Worm (Caenorhabditis elegans): Measurements from ENCODE around the gene Y75B12B.13.

Gene Y75B12B.13

ce11 chrV:15156504-15156903 lies 37.3 kb downstream of the Y75B12B.13 start (continued):
- no peak for TF ChIP-seq tlf-1 (GFP tag; optimal IDR thresholded peaks at IDR 0.05)
- TF ChIP-seq pbrm-1 (GFP tag; IDR thresholded peaks at IDR 0.05) = peak; percentile 68; the same call in 1 of the 2 replicates
- no peak for TF ChIP-seq bed-2 (GFP tag; IDR thresholded peaks at IDR 0.05)

ce11 chrV:15153277-15153676 lies 40.5 kb downstream of the Y75B12B.13 start, which contains the start of gene srh-55:
srh-55 (plus strand) TSS chrV:15153577.
- no peak for TF ChIP-seq F10E7.11 (tag; optimal IDR thresholded peaks at IDR 0.05)
- TF ChIP-seq ztf-26 (tag; optimal IDR thresholded peaks at IDR 0.05) = no peak
- no peak for TF ChIP-seq hlh-12 (tag; optimal IDR thresholded peaks at IDR 0.05)

- TF ChIP-seq F57C9.4 (tag; optimal IDR thresholded peaks at IDR 0.05) (no peak), unc-130 (GFP tag; optimal IDR thresholded peaks at IDR 0.05) (no peak), lir-1 (GFP tag; conservative IDR thresholded peaks at IDR 0.05) (no peak), zfh-2 (GFP tag; conservative IDR thresholded peaks at IDR 0.05) (no peak)
These were observed 41.8 kb downstream of the Y75B12B.13 start for ce11 chrV:15152010-15152409.

ce11 chrV:15150661-15151060 lies 43.1 kb downstream of the Y75B12B.13 start, which contains the start of gene T09F5.2:
T09F5.2 (plus strand) TSS chrV:15150961.
- TF ChIP-seq hrde-1 (tag; optimal IDR thresholded peaks at IDR 0.05; ENCODE audit: borderline replicate concordance) = no peak

- no peak for TF ChIP-seq C06A6.2 (GFP tag; conservative IDR thresholded peaks at IDR 0.05)
- TF ChIP-seq zim-3 (tag; optimal IDR thresholded peaks at IDR 0.05) = no peak
- TF ChIP-seq efl-1 (GFP tag; optimal IDR thresholded peaks at IDR 0.05) = no peak
- no peak for TF ChIP-seq ceh-79 (tag; optimal IDR thresholded peaks at IDR 0.05)
- no peak for TF ChIP-seq ztf-25 (GFP tag; IDR thresholded peaks at IDR 0.05)
- no peak for TF ChIP-seq lin-26 (GFP tag; IDR thresholded peaks at IDR 0.05)
- TF ChIP-seq ceh-100 (GFP tag; IDR thresholded peaks at IDR 0.05) = no peak
- TF ChIP-seq ekl-4 (GFP tag; IDR thresholded peaks at IDR 0.05) = no peak
- TF ChIP-seq ceh-91 (GFP tag; IDR thresholded peaks at IDR 0.05) = no peak
- no peak for TF ChIP-seq zfh-2 (GFP tag; conservative IDR thresholded peaks at IDR 0.05)
- TF ChIP-seq F22D6.2 (tag; optimal IDR thresholded peaks at IDR 0.05) = no peak
These were observed 43.6 kb downstream of the Y75B12B.13 start for ce11 chrV:15150176-15150575.

- TF ChIP-seq nfyb-1 (GFP tag; IDR thresholded peaks at IDR 0.05) (no peak), Y95B8A.8 (GFP tag; IDR thresholded peaks at IDR 0.05) (no peak), bed-1 (GFP tag; IDR thresholded peaks at IDR 0.05) (no peak), nfya-1 (tag; optimal IDR thresholded peaks at IDR 0.05; ENCODE audit: borderline replicate concordance, insufficient read depth) (no peak), gei-17 (GFP tag; optimal IDR thresholded peaks at IDR 0.05) (no peak)
These were observed 45.0 kb downstream of the Y75B12B.13 start, which contains the start of gene T09F5.1 for ce11 chrV:15148800-15149199. T09F5.1 (plus strand) TSS chrV:15149100.

ce11 chrV:15147776-15148175 lies 46.0 kb downstream of the Y75B12B.13 start, which contains the start of gene T09F5.20:
T09F5.20 (minus strand) TSS chrV:15147876.
- TF ChIP-seq mel-28 (tag; optimal IDR thresholded peaks at IDR 0.05; ENCODE audit: borderline replicate concordance) (no peak), D2030.7 (GFP tag; IDR thresholded peaks at IDR 0.05) (no peak), zfh-2 (GFP tag; conservative IDR thresholded peaks at IDR 0.05) (no peak), Y95B8A.8 (GFP tag; IDR thresholded peaks at IDR 0.05) (no peak), K12H6.12 (tag; optimal IDR thresholded peaks at IDR 0.05) (no peak), ets-4 (GFP tag; optimal IDR thresholded peaks at IDR 0.05) (no peak), hmg-20 (GFP tag; IDR thresholded peaks at IDR 0.05) (no peak), him-1 (tag; optimal IDR thresholded peaks at IDR 0.05) (no peak), sdz-38 (tag; optimal IDR thresholded peaks at IDR 0.05) (no peak), zim-3 (tag; optimal IDR thresholded peaks at IDR 0.05) (no peak)
